Worm (Caenorhabditis elegans) whole organism, L2 larva: ENCODE results near the gene Y50E8A.6.
"Not testable (repeated sequence)": the region's sequence is repeated elsewhere in the genome, so short reads cannot be mapped to it uniquely, and the experiment has no call there.

Experiments
- ZK546.5 ChIP-seq: sonication (generic microtip); optimal IDR thresholded peaks from 2 replicates; lab custom pipeline; 2017; ENCODE audit warnings: missing biosample characterization, missing genetic modification characterization
- alr-1 ChIP-seq: fragments of 150-350 bp; optimal IDR thresholded peaks from 2 replicates; lab custom pipeline; 2014; ENCODE audit warnings: missing biosample characterization, missing genetic modification characterization
- ama-1 ChIP-seq: fragments of 150-350 bp; optimal IDR thresholded peaks from 2 replicates; lab custom pipeline; 2018; ENCODE audit warnings: inconsistent platforms
- lsy-2 ChIP-seq, 2 experiments: fragments of 150-350 bp in 1 of 2; sonication (generic microtip) in 1 of 2; optimal IDR thresholded peaks; 2 replicates each; lab custom pipeline; 2014 to 2017; ENCODE audit warnings: missing biosample characterization in 2 of 2, missing genetic modification characterization in 2 of 2
- mdl-1 ChIP-seq, 2 experiments: fragments of 150-350 bp in 1 of 2; sonication (generic microtip) in 1 of 2; optimal IDR thresholded peaks; 2 replicates each; lab custom pipeline; 2017; ENCODE audit warnings: missing biosample characterization in 2 of 2, missing genetic modification characterization in 2 of 2
- nhr-12 ChIP-seq: fragments of 150-350 bp; optimal IDR thresholded peaks from 2 replicates; lab custom pipeline; 2014; ENCODE audit warnings: missing biosample characterization, missing genetic modification characterization
- unc-39 ChIP-seq: fragments of 150-350 bp; optimal IDR thresholded peaks from 2 replicates; lab custom pipeline; 2014; ENCODE audit warnings: missing biosample characterization, missing genetic modification characterization

DNA sequence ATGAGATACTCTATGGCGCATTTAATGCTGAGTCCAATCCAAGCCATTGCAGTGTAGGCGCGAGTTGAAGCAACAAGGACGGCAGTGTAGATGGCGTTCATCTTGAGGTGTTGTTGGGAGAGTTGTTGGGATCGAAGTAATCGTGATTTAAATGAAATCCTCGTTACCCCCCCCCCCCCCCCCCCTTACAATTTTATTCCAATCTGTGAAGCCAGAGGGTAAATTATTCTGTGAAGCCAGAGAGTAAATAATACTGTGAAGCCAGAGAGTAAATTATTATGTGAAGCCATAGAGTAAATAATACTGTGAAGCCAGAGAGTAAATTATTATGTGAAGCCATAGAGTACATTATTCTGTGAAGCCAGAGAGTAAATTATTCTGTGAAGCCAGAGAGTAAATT, 9.2 kb upstream of the Y50E8A.6 start, which contains the start of gene nspa-10:
- TF ChIP-seq mdl-1 (tag; optimal IDR thresholded peaks at IDR 0.05; lab: Kevin White, UChicago); alr-1 (tag; lab: Kevin White, UChicago); unc-39 (tag; lab: Kevin White, UChicago); lsy-2 (tag; optimal IDR thresholded peaks at IDR 0.05; lab: Kevin White, UChicago); ZK546.5 (tag; lab: Kevin White, UChicago); ama-1 (lab: Kevin White, UChicago); nhr-12 (tag; lab: Kevin White, UChicago): not testable (repeated sequence)
